Worm (Caenorhabditis elegans): ENCODE measurements around the gene K02A6.2.

DNA sequence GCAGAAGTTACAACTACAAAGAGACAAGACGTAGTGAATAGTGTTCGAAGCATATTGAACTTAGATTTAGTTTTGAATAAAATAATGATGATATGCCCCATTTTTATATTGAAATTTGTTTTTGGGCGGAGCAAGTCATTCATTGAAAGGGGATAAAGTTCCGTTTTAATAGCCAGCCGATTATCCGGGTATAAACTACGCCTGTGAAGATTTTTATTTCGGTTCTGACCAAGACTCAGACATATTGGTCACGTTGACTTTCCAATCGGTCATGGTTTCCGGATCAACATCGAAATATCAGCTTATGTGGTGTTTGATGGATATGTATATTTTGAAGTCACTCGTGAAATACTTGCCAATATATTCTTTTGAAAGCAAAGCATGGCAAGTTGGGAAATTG, 6.2 kb downstream of the K02A6.2 start, which contains the start of gene K02A6.4:
- TF ChIP-seq ztf-11 (tag; optimal IDR thresholded peaks at IDR 0.05) (no peak), ceh-9 (tag; optimal IDR thresholded peaks at IDR 0.05) (no peak), nhr-12 (tag; optimal IDR thresholded peaks at IDR 0.05) (no peak), snpc-4 (tag; optimal IDR thresholded peaks at IDR 0.05) (no peak), unc-62 (GFP tag; optimal IDR thresholded peaks at IDR 0.05) (no peak), nhr-76 (tag; optimal IDR thresholded peaks at IDR 0.05) (no peak), unc-39 (tag; optimal IDR thresholded peaks at IDR 0.05) (no peak)

Measured in whole organism, L3 larva.